Worm (Caenorhabditis elegans) whole organism, L2 larva: ENCODE measurements around the gene sma-2.

Source experiments
- C34F6.9 ChIP-seq: fragments of 150-350 bp; optimal IDR thresholded peaks from 2 replicates; lab custom pipeline; 2014; ENCODE audit warnings: missing biosample characterization, missing genetic modification characterization
- F13H6.1 ChIP-seq: sonication (generic microtip); optimal IDR thresholded peaks from 2 replicates; lab custom pipeline; 2016; ENCODE audit warnings: missing genetic modification characterization, missing compliant biosample characterization
- R02D3.7 ChIP-seq: fragments of 150-350 bp; optimal IDR thresholded peaks from 2 replicates; lab custom pipeline; 2014; ENCODE audit warnings: missing biosample characterization, missing genetic modification characterization
- Y55F3AM.14 ChIP-seq: fragments of 200-800 bp; sonication (Bioruptor generic); optimal IDR thresholded peaks from 2 replicates; lab custom pipeline; 2018; ENCODE audit warnings: mild to moderate bottlenecking, missing genetic modification characterization, missing compliant biosample characterization
- ZK546.5 ChIP-seq: sonication (generic microtip); optimal IDR thresholded peaks from 2 replicates; lab custom pipeline; 2017; ENCODE audit warnings: missing biosample characterization, missing genetic modification characterization
- alr-1 ChIP-seq: fragments of 150-350 bp; optimal IDR thresholded peaks from 2 replicates; lab custom pipeline; 2014; ENCODE audit warnings: missing biosample characterization, missing genetic modification characterization
- aly-2 ChIP-seq: fragments of 150-350 bp; optimal IDR thresholded peaks from 2 replicates; lab custom pipeline; 2014; ENCODE audit warnings: missing biosample characterization, missing genetic modification characterization
- ama-1 ChIP-seq: fragments of 150-350 bp; optimal IDR thresholded peaks from 2 replicates; lab custom pipeline; 2018; ENCODE audit warnings: inconsistent platforms
- blmp-1 ChIP-seq: sonication (generic microtip); optimal IDR thresholded peaks from 2 replicates; lab custom pipeline; 2017; ENCODE audit warnings: missing genetic modification characterization, mild to moderate bottlenecking, missing compliant biosample characterization, antibody characterized with exemption, moderate library complexity; ENCODE audit not compliant: insufficient read depth
- ceh-16 ChIP-seq: fragments of 150-350 bp; optimal IDR thresholded peaks from 2 replicates; lab custom pipeline; 2014; ENCODE audit warnings: missing biosample characterization, missing genetic modification characterization
- ceh-82 ChIP-seq: fragments of 150-350 bp; optimal IDR thresholded peaks from 2 replicates; lab custom pipeline; 2014; ENCODE audit warnings: missing biosample characterization, missing genetic modification characterization
- crh-2 ChIP-seq: sonication (generic microtip); optimal IDR thresholded peaks from 2 replicates; lab custom pipeline; 2017; ENCODE audit warnings: missing biosample characterization, missing genetic modification characterization
- dmd-4 ChIP-seq: sonication (generic microtip); optimal IDR thresholded peaks from 2 replicates; lab custom pipeline; 2017; ENCODE audit warnings: missing biosample characterization, missing genetic modification characterization
- elt-1 ChIP-seq: fragments of 150-350 bp; optimal IDR thresholded peaks from 2 replicates; lab custom pipeline; 2014; ENCODE audit warnings: missing biosample characterization, missing genetic modification characterization
- elt-3 ChIP-seq: sonication (generic microtip); optimal IDR thresholded peaks from 2 replicates; lab custom pipeline; 2017; ENCODE audit warnings: missing biosample characterization, missing genetic modification characterization
- fos-1 ChIP-seq: fragments of 150-350 bp; optimal IDR thresholded peaks from 2 replicates; lab custom pipeline; 2014; ENCODE audit warnings: missing biosample characterization, missing genetic modification characterization
- gmeb-1 ChIP-seq: fragments of 150-350 bp; optimal IDR thresholded peaks from 2 replicates; lab custom pipeline; 2014; ENCODE audit warnings: missing biosample characterization, missing genetic modification characterization
- lin-39 ChIP-seq: fragments of 150-350 bp; optimal IDR thresholded peaks from 2 replicates; lab custom pipeline; 2014; ENCODE audit warnings: missing biosample characterization, missing genetic modification reagents, missing genetic modification characterization
- lsy-2 ChIP-seq, 2 experiments: fragments of 150-350 bp in 1 of 2; sonication (generic microtip) in 1 of 2; optimal IDR thresholded peaks; 2 replicates each; lab custom pipeline; 2014 to 2017; ENCODE audit warnings: missing biosample characterization in 2 of 2, missing genetic modification characterization in 2 of 2
- mab-5 ChIP-seq: fragments of 150-350 bp; optimal IDR thresholded peaks from 2 replicates; lab custom pipeline; 2014; ENCODE audit warnings: missing biosample characterization, missing genetic modification characterization
- mbf-1 ChIP-seq: sonication (generic microtip); optimal IDR thresholded peaks from 2 replicates; lab custom pipeline; 2017; ENCODE audit warnings: missing biosample characterization, missing genetic modification characterization
- nhr-10 ChIP-seq: sonication (generic microtip); optimal IDR thresholded peaks from 2 replicates; lab custom pipeline; 2017; ENCODE audit warnings: missing biosample characterization, missing genetic modification characterization
- nhr-12 ChIP-seq: fragments of 150-350 bp; optimal IDR thresholded peaks from 2 replicates; lab custom pipeline; 2014; ENCODE audit warnings: missing biosample characterization, missing genetic modification characterization
- nhr-129 ChIP-seq: fragments of 150-350 bp; optimal IDR thresholded peaks from 2 replicates; lab custom pipeline; 2014; ENCODE audit warnings: missing biosample characterization, missing genetic modification characterization
- nhr-21 ChIP-seq: fragments of 150-350 bp; optimal IDR thresholded peaks from 2 replicates; lab custom pipeline; 2014; ENCODE audit warnings: missing biosample characterization, missing genetic modification characterization
- nhr-23 ChIP-seq: fragments of 150-350 bp; optimal IDR thresholded peaks from 2 replicates; lab custom pipeline; 2014; ENCODE audit warnings: missing biosample characterization, missing genetic modification reagents, missing genetic modification characterization
- nhr-6 ChIP-seq: fragments of 150-350 bp; optimal IDR thresholded peaks from 2 replicates; lab custom pipeline; 2014; ENCODE audit warnings: missing biosample characterization, missing genetic modification characterization
- sem-4 ChIP-seq: fragments of 150-350 bp; optimal IDR thresholded peaks from 2 replicates; lab custom pipeline; 2014; ENCODE audit warnings: missing biosample characterization, missing genetic modification reagents, missing genetic modification characterization
- skn-1 ChIP-seq: sonication (generic microtip); optimal IDR thresholded peaks from 2 replicates; lab custom pipeline; 2017; ENCODE audit warnings: missing biosample characterization, missing genetic modification characterization
- sma-3 ChIP-seq: sonication (generic microtip); optimal IDR thresholded peaks from 2 replicates; lab custom pipeline; 2016; ENCODE audit warnings: missing genetic modification reagents, missing genetic modification characterization, missing compliant biosample characterization
- sma-9 ChIP-seq, 2 experiments: fragments of 150-350 bp in 1 of 2; sonication (generic microtip) in 1 of 2; optimal IDR thresholded peaks; 2 replicates each; lab custom pipeline; 2014 to 2016; ENCODE audit warnings: missing genetic modification characterization in 2 of 2, mild to moderate bottlenecking in 1 of 2, missing biosample characterization in 1 of 2, missing compliant biosample characterization in 1 of 2, missing genetic modification reagents in 1 of 2, moderate library complexity in 1 of 2
- unc-39 ChIP-seq: fragments of 150-350 bp; optimal IDR thresholded peaks from 2 replicates; lab custom pipeline; 2014; ENCODE audit warnings: missing biosample characterization, missing genetic modification characterization
- unc-55 ChIP-seq: fragments of 150-350 bp; sonication (generic microtip); optimal IDR thresholded peaks from 3 replicates; lab custom pipeline; 2014; ENCODE audit warnings: missing biosample characterization, missing genetic modification reagents, missing genetic modification characterization
- unc-62 ChIP-seq: fragments of 150-350 bp; optimal IDR thresholded peaks from 2 replicates; lab custom pipeline; 2014; ENCODE audit warnings: missing biosample characterization, missing genetic modification reagents, missing genetic modification characterization
- zag-1 ChIP-seq: fragments of 150-350 bp; optimal IDR thresholded peaks from 2 replicates; lab custom pipeline; 2014; ENCODE audit warnings: missing biosample characterization, missing genetic modification characterization
- ztf-11 ChIP-seq: sonication (generic microtip); optimal IDR thresholded peaks from 2 replicates; lab custom pipeline; 2017; ENCODE audit warnings: missing biosample characterization, missing genetic modification characterization

sma-2 gene

ce11 chrIII:8741955-8742354 is 7.5 kb upstream of the sma-2 start:
- TF ChIP-seq alr-1 (tag; lab: Kevin White, UChicago) (no peak), lsy-2 (tag; optimal IDR thresholded peaks at IDR 0.05; lab: Kevin White, UChicago) (no peak), ceh-16 (tag; lab: Kevin White, UChicago) (no peak)
- TF ChIP-seq, all 48 proteins: peak for 0

- TF ChIP-seq crh-2 (tag; lab: Kevin White, UChicago) (no peak), lsy-2 (tag; optimal IDR thresholded peaks at IDR 0.05; lab: Kevin White, UChicago) (no peak), mab-5 (tag; lab: Kevin White, UChicago) (no peak), unc-62 (GFP tag; lab: Kevin White, UChicago) (no peak), sma-3 (no peak), aly-2 (no peak), C34F6.9 (tag; lab: Kevin White, UChicago) (no peak)
Observed at ce11 chrIII:8742584-8742983, 6.9 kb upstream of the sma-2 start.

- TF ChIP-seq nhr-23 (tag; lab: Kevin White, UChicago) = no peak
- TF ChIP-seq sma-3 = no peak
- TF ChIP-seq nhr-129 = no peak
- TF ChIP-seq mbf-1 (tag; lab: Kevin White, UChicago) = no peak
- TF ChIP-seq gmeb-1 = no peak
- no peak for TF ChIP-seq zag-1
- no peak for TF ChIP-seq unc-55 (GFP tag; lab: Kevin White, UChicago)
- no peak for TF ChIP-seq elt-3 (tag; lab: Kevin White, UChicago)
- no peak for TF ChIP-seq ZK546.5 (tag; lab: Kevin White, UChicago)
- no peak for TF ChIP-seq lin-39
- TF ChIP-seq aly-2 = no peak
- no peak for TF ChIP-seq ztf-11 (tag; lab: Kevin White, UChicago)
- no peak for TF ChIP-seq nhr-21 (tag; lab: Kevin White, UChicago)
- TF ChIP-seq R02D3.7 (tag; lab: Kevin White, UChicago) = no peak
- no peak for TF ChIP-seq elt-1
Observed at ce11 chrIII:8743796-8744404, 5.6 kb upstream of the sma-2 start, which contains the start of gene ZK370.6. ZK370.6 (minus strand) TSS chrIII:8743846.

- no peak for TF ChIP-seq gmeb-1
- no peak for TF ChIP-seq sem-4 (tag; lab: Kevin White, UChicago)
- no peak for TF ChIP-seq unc-62 (GFP tag; lab: Kevin White, UChicago)
- no peak for TF ChIP-seq ztf-11 (tag; lab: Kevin White, UChicago)
- TF ChIP-seq Y55F3AM.14 = no peak
- no peak for TF ChIP-seq aly-2
- TF ChIP-seq sma-9 (GFP tag; optimal IDR thresholded peaks at IDR 0.05; lab: Kevin White, UChicago) = no peak
- no peak for TF ChIP-seq sma-9 (tag; optimal IDR thresholded peaks at IDR 0.05; lab: Kevin White, UChicago)
- TF ChIP-seq ama-1 (lab: Kevin White, UChicago) = no peak
- TF ChIP-seq nhr-12 (tag; lab: Kevin White, UChicago) = no peak
- no peak for TF ChIP-seq blmp-1 (tag; lab: Kevin White, UChicago)
- TF ChIP-seq dmd-4 (tag; lab: Kevin White, UChicago) = no peak
- TF ChIP-seq ZK546.5 (tag; lab: Kevin White, UChicago) = no peak
- TF ChIP-seq lin-39 = no peak
- no peak for TF ChIP-seq nhr-129
- TF ChIP-seq nhr-10 (tag; lab: Kevin White, UChicago) = no peak
- no peak for TF ChIP-seq nhr-6 (tag; lab: Kevin White, UChicago)
Observed at ce11 chrIII:8744765-8745164, 4.7 kb upstream of the sma-2 start.

ce11 chrIII:8745214-8745613 is 4.3 kb upstream of the sma-2 start:
- no peak for TF ChIP-seq nhr-6 (tag; lab: Kevin White, UChicago)

ce11 chrIII:8748620-8749019 is 860 bp upstream of the sma-2 start:
- TF ChIP-seq Y55F3AM.14 (no peak), F13H6.1 (tag; lab: Kevin White, UChicago) (peak; percentile 41), ceh-82 (tag; lab: Kevin White, UChicago) (no peak), skn-1 (tag; lab: Kevin White, UChicago) (peak; percentile 22), crh-2 (tag; lab: Kevin White, UChicago) (peak; percentile 69), sma-3 (peak; percentile 40), unc-39 (tag; lab: Kevin White, UChicago) (no peak), fos-1 (tag; lab: Kevin White, UChicago) (peak; percentile 92), sma-9 (GFP tag; optimal IDR thresholded peaks at IDR 0.05; lab: Kevin White, UChicago) (peak; percentile 22), sma-9 (tag; optimal IDR thresholded peaks at IDR 0.05; lab: Kevin White, UChicago) (no peak)
